Fruit fly (Drosophila melanogaster) whole organism, embryonic: Measurements from ENCODE around the gene DopEcR.

ENCODE experiments used
- Ada2b ChIP-seq: fragments of 200-800 bp; sonication (Bioruptor generic); IDR thresholded peaks from 2 replicates; pipeline ENCODE4 v1.3.6; 2022; ENCODE audit warnings: missing biosample characterization, missing genetic modification characterization
- Atf6 ChIP-seq: fragments of 200-800 bp; sonication (Bioruptor generic); IDR thresholded peaks from 2 replicates; pipeline ENCODE4 v1.3.6; 2022; ENCODE audit warnings: missing biosample characterization, missing genetic modification characterization
- CG11504 ChIP-seq: fragments of 200-800 bp; sonication (Bioruptor generic); optimal IDR thresholded peaks from 3 replicates; lab custom pipeline; 2019; ENCODE audit warnings: missing biosample characterization, mild to moderate bottlenecking, missing genetic modification characterization, moderate library complexity
- CG11560 ChIP-seq: fragments of 200-800 bp; sonication (Bioruptor generic); IDR thresholded peaks from 3 replicates; pipeline ENCODE4 v1.3.6; 2022; ENCODE audit warnings: missing biosample characterization, missing genetic modification characterization
- CG12659 ChIP-seq: fragments of 200-800 bp; sonication (Bioruptor generic); optimal IDR thresholded peaks from 3 replicates; lab custom pipeline; 2017; ENCODE audit warnings: mild to moderate bottlenecking, missing biosample characterization, missing genetic modification reagents, missing genetic modification characterization
- CG15479 ChIP-seq: fragments of 200-800 bp; sonication (Bioruptor generic); optimal IDR thresholded peaks from 3 replicates; lab custom pipeline; 2019; ENCODE audit warnings: missing biosample characterization, mild to moderate bottlenecking, missing genetic modification characterization, moderate library complexity
- CG15696 ChIP-seq: fragments of 200-800 bp; sonication (Bioruptor generic); optimal IDR thresholded peaks from 2 replicates; lab custom pipeline; 2019; ENCODE audit warnings: missing biosample characterization, mild to moderate bottlenecking, missing genetic modification characterization, moderate library complexity
- CG1832 ChIP-seq: fragments of 200-800 bp; sonication (Bioruptor generic); optimal IDR thresholded peaks from 2 replicates; lab custom pipeline; 2017; ENCODE audit warnings: missing biosample characterization, mild to moderate bottlenecking, missing genetic modification characterization, inconsistent platforms
- CG18476 ChIP-seq: fragments of 200-800 bp; sonication (Bioruptor generic); optimal IDR thresholded peaks from 2 replicates; lab custom pipeline; 2016; ENCODE audit warnings: missing biosample characterization, mild to moderate bottlenecking, missing genetic modification characterization
- CG18599 ChIP-seq: fragments of 200-800 bp; sonication (Bioruptor generic); optimal IDR thresholded peaks from 3 replicates; lab custom pipeline; 2017; ENCODE audit warnings: missing biosample characterization, missing genetic modification characterization, mild to moderate bottlenecking, moderate library complexity, missing genetic modification reagents
- CG2712 ChIP-seq: fragments of 200-800 bp; optimal IDR thresholded peaks from 3 replicates; lab custom pipeline; 2019; ENCODE audit warnings: missing biosample characterization, mild to moderate bottlenecking, missing genetic modification characterization, moderate library complexity
- CG3163 ChIP-seq: fragments of 200-800 bp; sonication (Bioruptor generic); optimal IDR thresholded peaks from 3 replicates; lab custom pipeline; 2016; ENCODE audit warnings: missing biosample characterization, missing genetic modification characterization
- CG32532 ChIP-seq: fragments of 200-800 bp; sonication (Bioruptor generic); IDR thresholded peaks from 2 replicates; pipeline ENCODE4 v1.3.6; 2022; ENCODE audit warnings: missing biosample characterization, missing genetic modification characterization
- CG6254 ChIP-seq: fragments of 200-800 bp; sonication (Bioruptor generic); optimal IDR thresholded peaks from 3 replicates; lab custom pipeline; 2017; ENCODE audit warnings: mild to moderate bottlenecking, missing biosample characterization, missing genetic modification reagents, missing genetic modification characterization
- CG6689 ChIP-seq: fragments of 200-800 bp; sonication (Bioruptor generic); IDR thresholded peaks from 2 replicates; pipeline ENCODE4 v1.3.6; 2022; ENCODE audit warnings: missing biosample characterization, missing genetic modification characterization
- CG7271 ChIP-seq: fragments of 200-800 bp; sonication (Bioruptor generic); optimal IDR thresholded peaks from 2 replicates; lab custom pipeline; 2018; ENCODE audit warnings: missing biosample characterization, mild to moderate bottlenecking, missing genetic modification characterization, moderate library complexity
- CG7928 ChIP-seq: fragments of 200-800 bp; sonication (Bioruptor generic); optimal IDR thresholded peaks from 2 replicates; lab custom pipeline; 2017; ENCODE audit warnings: missing biosample characterization, mild to moderate bottlenecking, missing genetic modification characterization
- CG7963 ChIP-seq: fragments of 200-800 bp; sonication (Bioruptor generic); IDR thresholded peaks from 3 replicates; pipeline ENCODE4 v1.3.6; 2022; ENCODE audit warnings: missing biosample characterization, missing genetic modification characterization; ENCODE audit not compliant: partially characterized antibody
- CG8089 ChIP-seq: fragments of 200-800 bp; sonication (Bioruptor generic); optimal IDR thresholded peaks from 3 replicates; lab custom pipeline; 2016; ENCODE audit warnings: missing biosample characterization, missing genetic modification characterization
- CG9876 ChIP-seq: fragments of 200-800 bp; sonication (Bioruptor generic); optimal IDR thresholded peaks from 2 replicates; lab custom pipeline; 2016; ENCODE audit warnings: missing biosample characterization, missing genetic modification characterization
- Dll ChIP-seq: fragments of 200-800 bp; sonication (Bioruptor generic); IDR thresholded peaks from 4 replicates; pipeline ENCODE4 v1.3.6; 2022; ENCODE audit warnings: missing biosample characterization, missing genetic modification characterization; ENCODE audit not compliant: partially characterized antibody
- Drgx ChIP-seq: fragments of 200-800 bp; sonication (Bioruptor generic); IDR thresholded peaks from 2 replicates; pipeline ENCODE4 v1.3.6; 2022; ENCODE audit warnings: missing biosample characterization, missing genetic modification characterization
- H15 ChIP-seq: fragments of 200-800 bp; sonication (Bioruptor generic); IDR thresholded peaks from 3 replicates; pipeline ENCODE4 v1.3.6; 2022; ENCODE audit warnings: missing biosample characterization, missing genetic modification characterization
- HLH3B ChIP-seq: fragments of 200-800 bp; sonication (Bioruptor generic); IDR thresholded peaks from 2 replicates; pipeline ENCODE4 v1.3.6; 2022; ENCODE audit warnings: missing biosample characterization, missing genetic modification characterization
- HmgZ ChIP-seq: fragments of 200-800 bp; sonication (Bioruptor generic); optimal IDR thresholded peaks from 2 replicates; lab custom pipeline; 2018; ENCODE audit warnings: missing biosample characterization, mild to moderate bottlenecking, missing genetic modification characterization
- Hr3 ChIP-seq: fragments of 200-800 bp; sonication (Bioruptor generic); optimal IDR thresholded peaks from 3 replicates; lab custom pipeline; 2016; ENCODE audit warnings: missing biosample characterization, missing genetic modification characterization
- Lim3 ChIP-seq: fragments of 200-800 bp; sonication (Bioruptor generic); IDR thresholded peaks from 2 replicates; pipeline ENCODE4 v1.3.6; 2022; ENCODE audit warnings: missing biosample characterization, missing genetic modification characterization
- Meics ChIP-seq: fragments of 200-800 bp; sonication (Bioruptor generic); optimal IDR thresholded peaks from 2 replicates; lab custom pipeline; 2017; ENCODE audit warnings: missing biosample characterization, mild to moderate bottlenecking, missing genetic modification characterization
- Mes4 ChIP-seq: fragments of 200-800 bp; sonication (Bioruptor generic); optimal IDR thresholded peaks from 2 replicates; lab custom pipeline; 2016; ENCODE audit warnings: missing biosample characterization, missing genetic modification characterization
- NfI ChIP-seq: fragments of 200-800 bp; sonication (Bioruptor generic); optimal IDR thresholded peaks from 3 replicates; lab custom pipeline; 2018; ENCODE audit warnings: missing biosample characterization, mild to moderate bottlenecking, missing genetic modification characterization, moderate library complexity
- Taf1 ChIP-seq: fragments of 200-800 bp; sonication (Bioruptor generic); IDR thresholded peaks from 2 replicates; pipeline ENCODE4 v1.3.6; 2022; ENCODE audit warnings: missing biosample characterization, missing genetic modification characterization
- Xrp1 ChIP-seq: fragments of 200-800 bp; sonication (Bioruptor generic); IDR thresholded peaks from 2 replicates; pipeline ENCODE4 v1.3.6; 2022; ENCODE audit warnings: missing biosample characterization, missing genetic modification characterization
- aop ChIP-seq: fragments of 200-800 bp; sonication (Bioruptor generic); IDR thresholded peaks from 2 replicates; pipeline ENCODE4 v1.3.6; 2022; ENCODE audit warnings: missing biosample characterization, missing genetic modification characterization
- ato ChIP-seq: fragments of 200-800 bp; sonication (Bioruptor generic); IDR thresholded peaks from 2 replicates; pipeline ENCODE4 v1.3.6; 2022; ENCODE audit warnings: missing biosample characterization, missing genetic modification characterization; ENCODE audit not compliant: partially characterized antibody
- cwo ChIP-seq: fragments of 200-800 bp; sonication (Bioruptor generic); optimal IDR thresholded peaks from 3 replicates; lab custom pipeline; 2017; ENCODE audit warnings: missing biosample characterization, missing genetic modification characterization, mild to moderate bottlenecking, moderate library complexity, missing genetic modification reagents
- emc ChIP-seq: fragments of 200-800 bp; sonication (Bioruptor generic); optimal IDR thresholded peaks from 2 replicates; lab custom pipeline; 2016; ENCODE audit warnings: missing biosample characterization, missing genetic modification characterization
- eyg ChIP-seq: fragments of 200-800 bp; sonication (Bioruptor generic); optimal IDR thresholded peaks from 3 replicates; lab custom pipeline; 2016; ENCODE audit warnings: missing biosample characterization, missing genetic modification characterization
- fd102C ChIP-seq: fragments of 200-800 bp; sonication (Bioruptor generic); optimal IDR thresholded peaks from 2 replicates; lab custom pipeline; 2018; ENCODE audit warnings: missing biosample characterization, mild to moderate bottlenecking, missing genetic modification characterization, moderate library complexity
- gsb-n ChIP-seq: fragments of 200-800 bp; sonication (Bioruptor generic); optimal IDR thresholded peaks from 3 replicates; lab custom pipeline; 2018; ENCODE audit warnings: missing biosample characterization, mild to moderate bottlenecking, missing genetic modification characterization
- her ChIP-seq: fragments of 200-800 bp; sonication (Bioruptor generic); optimal IDR thresholded peaks from 2 replicates; lab custom pipeline; 2016; ENCODE audit warnings: missing biosample characterization, missing genetic modification characterization
- ind ChIP-seq: fragments of 200-800 bp; sonication (Bioruptor generic); optimal IDR thresholded peaks from 3 replicates; lab custom pipeline; 2016; ENCODE audit warnings: missing biosample characterization, missing genetic modification characterization
- nmo ChIP-seq: fragments of 200-800 bp; sonication (Bioruptor generic); optimal IDR thresholded peaks from 2 replicates; lab custom pipeline; 2018; ENCODE audit warnings: missing biosample characterization, mild to moderate bottlenecking, missing genetic modification characterization, moderate library complexity
- org-1 ChIP-seq: fragments of 200-800 bp; sonication (Bioruptor generic); optimal IDR thresholded peaks from 2 replicates; lab custom pipeline; 2017; ENCODE audit warnings: missing biosample characterization, missing genetic modification characterization
- prd ChIP-seq, 3 experiments: fragments of >200 bp in 2 of 3; fragments of 200-800 bp in 1 of 3; sonication (Bioruptor generic) in 1 of 3; optimal IDR thresholded peaks in 2 of 3; IDR thresholded peaks in 1 of 3; 2 replicates in 2 of 3; 3 replicates in 1 of 3; pipeline versions ENCODE4 v1.3.6 to Lab custom; 2017 to 2022; ENCODE audit warnings: missing biosample characterization in 1 of 3, missing genetic modification characterization in 1 of 3
- schlank ChIP-seq: fragments of 200-800 bp; sonication (Bioruptor generic); optimal IDR thresholded peaks from 2 replicates; lab custom pipeline; 2018; ENCODE audit warnings: missing biosample characterization, mild to moderate bottlenecking, missing genetic modification characterization
- sob ChIP-seq: fragments of 200-800 bp; sonication (Bioruptor generic); IDR thresholded peaks from 2 replicates; pipeline ENCODE4 v1.3.6; 2022; ENCODE audit warnings: missing biosample characterization, missing genetic modification characterization
- sqz ChIP-seq: fragments of 200-800 bp; sonication (Bioruptor generic); optimal IDR thresholded peaks from 3 replicates; lab custom pipeline; 2018; ENCODE audit warnings: missing biosample characterization, mild to moderate bottlenecking, missing genetic modification characterization
- stwl ChIP-seq: fragments of 200-800 bp; sonication (Bioruptor generic); optimal IDR thresholded peaks from 3 replicates; lab custom pipeline; 2018; ENCODE audit warnings: missing biosample characterization, mild to moderate bottlenecking, missing genetic modification characterization, moderate library complexity
- unc-4 ChIP-seq: fragments of 200-800 bp; sonication (Bioruptor generic); IDR thresholded peaks from 2 replicates; pipeline ENCODE4 v1.3.6; 2022; ENCODE audit warnings: missing biosample characterization, missing genetic modification characterization; ENCODE audit not compliant: partially characterized antibody
- zen2 ChIP-seq: fragments of 200-800 bp; sonication (Bioruptor generic); IDR thresholded peaks from 3 replicates; pipeline ENCODE4 v1.3.6; 2022; ENCODE audit warnings: missing biosample characterization, missing genetic modification characterization; ENCODE audit not compliant: partially characterized antibody

Gene DopEcR

dm6 chr3L:4339525-4339924 is 40.7 kb downstream of the DopEcR start (continued):
- TF ChIP-seq CG9876, result no peak
- no peak for TF ChIP-seq nmo (GFP tag; lab: Kevin White, UChicago)
- no peak for TF ChIP-seq Dll (GFP tag; lab: Robert Waterston, UW)
- TF ChIP-seq Ada2b (GFP tag; lab: Robert Waterston, UW), result peak; percentile 24; the same call in 1 of the 2 replicates
- no peak for TF ChIP-seq CG32532
- no peak for TF ChIP-seq zen2 (GFP tag; lab: Robert Waterston, UW)
- TF ChIP-seq CG7928 (GFP tag; lab: Kevin White, UChicago), result no peak
- no peak for TF ChIP-seq CG18599
- TF ChIP-seq eyg, result no peak
- peak; percentile 59 for TF ChIP-seq Drgx
- no peak for TF ChIP-seq gsb-n (tag; lab: Kevin White, UChicago)
- TF ChIP-seq CG1832, result no peak
- no peak for TF ChIP-seq emc (GFP tag; lab: Kevin White, UChicago)
- TF ChIP-seq H15 (GFP tag; lab: Robert Waterston, UW), result 0 out of 3 replicates have a peak, but pooled peaks have one; percentile 39
- TF ChIP-seq fd102C (GFP tag; lab: Kevin White, UChicago), result no peak
- no peak for TF ChIP-seq Meics (GFP tag; lab: Kevin White, UChicago)
- no peak for TF ChIP-seq unc-4 (GFP tag; lab: Robert Waterston, UW)
- TF ChIP-seq sqz (GFP tag; lab: Kevin White, UChicago), result no peak
- no peak for TF ChIP-seq cwo
- no peak for TF ChIP-seq CG15696
- TF ChIP-seq stwl (tag; lab: Kevin White, UChicago), result no peak
- TF ChIP-seq org-1 (GFP tag; lab: Kevin White, UChicago), result no peak
- peak; percentile 28; the same call in 1 of the 2 replicates for TF ChIP-seq CG6689 (GFP tag; lab: Robert Waterston, UW)
- no peak for TF ChIP-seq prd (optimal IDR thresholded peaks at IDR 0.05; lab: Kevin White, UChicago)
- TF ChIP-seq prd (GFP tag; IDR thresholded peaks at IDR 0.05; lab: Robert Waterston, UW), result peak; percentile 64; the same call in 2 of the 3 replicates
- TF ChIP-seq ind (GFP tag; lab: Kevin White, UChicago), result no peak
- TF ChIP-seq Mes4 (GFP tag; lab: Kevin White, UChicago), result no peak
- no peak for TF ChIP-seq CG18476 (GFP tag; lab: Kevin White, UChicago)
- TF ChIP-seq her, result no peak
- no peak for TF ChIP-seq CG12659 (GFP tag; lab: Kevin White, UChicago)
- 0 out of 2 replicates have a peak, but pooled peaks have one; percentile 23 for TF ChIP-seq Xrp1 (GFP tag; lab: Robert Waterston, UW)
- TF ChIP-seq CG6254 (GFP tag; lab: Kevin White, UChicago), result no peak
- TF ChIP-seq NfI (GFP tag; lab: Kevin White, UChicago), result no peak
- TF ChIP-seq HmgZ, result no peak
- no peak for TF ChIP-seq Atf6 (GFP tag; lab: Robert Waterston, UW)
- no peak for TF ChIP-seq CG7271 (tag; lab: Kevin White, UChicago)
- TF ChIP-seq Hr3 (GFP tag; lab: Kevin White, UChicago), result no peak
- TF ChIP-seq aop (GFP tag; lab: Robert Waterston, UW), result no peak
- no peak for TF ChIP-seq CG7963 (GFP tag; lab: Robert Waterston, UW)
- TF ChIP-seq CG11560 (tag; lab: Robert Waterston, UW), result no peak
- peak; percentile 11 for TF ChIP-seq CG11504
- no peak for TF ChIP-seq Taf1
- no peak for TF ChIP-seq schlank (tag; lab: Kevin White, UChicago)
- TF ChIP-seq CG8089 (GFP tag; lab: Kevin White, UChicago), result no peak
- TF ChIP-seq ato (GFP tag; lab: Robert Waterston, UW), result no peak
- TF ChIP-seq CG15479 (GFP tag; lab: Kevin White, UChicago), result no peak
- no peak for TF ChIP-seq CG2712 (tag; lab: Kevin White, UChicago)
- TF ChIP-seq Lim3 (GFP tag; lab: Robert Waterston, UW), result no peak
- TF ChIP-seq HLH3B (GFP tag; lab: Robert Waterston, UW), result 0 out of 2 replicates have a peak, but pooled peaks have one; percentile 11
- TF ChIP-seq sob, result no peak
- TF ChIP-seq CG3163, result no peak
